Fruit fly (Drosophila melanogaster) whole organism, larva: ENCODE data around the gene GstD10.

Experiments
- noc ChIP-seq: fragments of 200-800 bp; sonication (Bioruptor generic); optimal IDR thresholded peaks from 3 replicates; lab custom pipeline; 2019; ENCODE audit warnings: missing biosample characterization, mild to moderate bottlenecking, missing genetic modification characterization, moderate library complexity

The GstD10 gene

DNA sequence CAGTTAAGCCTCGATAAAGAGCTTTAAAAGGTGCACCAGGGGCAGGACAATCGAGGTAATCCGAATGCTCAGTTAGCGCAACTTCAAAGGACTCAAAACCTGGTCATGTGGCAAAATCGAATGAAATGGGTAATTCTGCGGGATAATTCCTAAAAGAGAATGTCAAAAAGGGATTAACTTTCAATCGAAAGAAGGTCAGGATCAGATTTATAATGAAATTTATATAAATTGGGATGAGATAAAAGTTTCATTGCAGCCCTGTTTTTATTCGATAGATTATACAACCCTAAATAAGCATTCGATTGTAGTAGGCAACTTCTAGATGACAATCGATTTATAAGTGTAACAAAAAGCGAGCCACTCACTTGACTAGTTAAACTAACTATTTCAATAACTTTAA lies 42.3 kb downstream of the GstD10 start, which contains the start of gene CG10013:
Gene CG10013, plus strand, starts transcription at position 301 of the 400 bp plus-strand sequence.
- no peak for TF ChIP-seq noc (tag; lab: Kevin White, UChicago)

DNA sequence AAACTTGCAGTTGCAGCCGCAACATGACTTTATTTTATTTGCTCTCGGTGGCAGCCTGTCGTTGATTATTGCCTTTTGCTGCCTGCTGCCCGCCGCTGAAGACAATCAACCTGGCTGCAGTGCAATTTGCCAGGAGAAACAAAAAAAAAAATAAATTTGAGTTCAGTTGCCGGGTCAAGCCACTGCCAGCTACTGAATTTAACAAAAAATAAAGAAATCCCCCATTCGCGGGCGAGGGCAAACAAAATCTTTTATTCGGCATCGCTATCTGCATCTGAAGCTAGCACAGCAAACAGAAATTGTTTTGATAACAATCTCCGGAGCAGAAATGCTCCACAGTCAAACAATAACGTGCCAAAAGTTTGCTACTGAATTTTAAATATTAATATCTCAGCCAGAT lies 48.2 kb downstream of the GstD10 start:
- TF ChIP-seq noc (tag; lab: Kevin White, UChicago) = no peak

DNA sequence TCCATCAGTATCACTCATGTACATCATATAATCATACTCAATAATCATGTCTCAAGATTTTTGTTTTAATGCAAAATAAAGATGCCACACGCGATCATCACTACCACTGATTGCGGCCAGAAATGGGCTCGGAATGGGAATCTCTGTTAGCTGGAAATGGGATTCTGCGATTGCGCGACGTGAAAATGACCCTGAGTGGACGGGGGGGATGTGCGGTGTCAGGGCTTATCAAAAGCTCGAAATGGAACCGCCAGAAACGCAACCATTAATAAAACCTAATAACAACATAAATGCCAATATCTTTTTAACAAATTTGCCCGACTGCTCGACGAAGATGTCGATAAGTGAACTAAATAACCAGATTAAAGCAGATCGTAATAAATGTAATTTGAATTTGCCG lies 49.1 kb downstream of the GstD10 start:
- TF ChIP-seq noc (tag; lab: Kevin White, UChicago) = no peak

DNA sequence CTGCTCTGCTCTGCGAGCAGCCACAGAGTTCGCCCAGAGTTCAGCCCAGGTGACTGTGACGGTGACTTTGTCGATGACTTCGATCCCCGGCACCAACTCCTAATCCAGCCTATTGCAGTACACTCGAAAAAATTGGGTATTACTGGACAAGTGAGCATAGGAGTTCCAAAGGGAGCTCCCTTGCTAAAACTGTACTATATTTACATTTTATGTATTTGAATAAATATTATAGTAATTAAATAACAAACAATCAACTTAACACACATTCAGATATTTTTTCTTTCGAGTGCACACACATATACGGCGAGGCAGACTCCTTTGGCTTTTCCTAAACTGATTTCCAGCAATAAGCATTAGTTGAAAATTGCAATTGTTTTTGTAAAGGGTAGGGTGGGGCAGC lies 50.1 kb downstream of the GstD10 start:
- no peak for TF ChIP-seq noc (tag; lab: Kevin White, UChicago)
